Fruit fly (Drosophila melanogaster): ENCODE measurements around the gene Ndc80.

Gene Ndc80

dm6 chrX:13624334-13625079, 12.6 kb upstream of the Ndc80 start, which contains the start of the genes CG2691 and NFAT (continued):
- no peak for TF ChIP-seq bigmax (GFP tag; optimal IDR thresholded peaks at IDR 0.05)
- TF ChIP-seq Fer3 (tag; optimal IDR thresholded peaks at IDR 0.05) = no peak
- TF ChIP-seq Adf1 (GFP tag; IDR thresholded peaks at IDR 0.05) = no peak
- no peak for TF ChIP-seq Mad (GFP tag; optimal IDR thresholded peaks at IDR 0.05)
- TF ChIP-seq lmd (GFP tag; IDR thresholded peaks at IDR 0.05) = no peak
- TF ChIP-seq Meics (GFP tag; optimal IDR thresholded peaks at IDR 0.05) = no peak
- TF ChIP-seq CG13775 (GFP tag; optimal IDR thresholded peaks at IDR 0.05) = no peak
- no peak for TF ChIP-seq CG3407 (GFP tag; optimal IDR thresholded peaks at IDR 0.05)
- no peak for TF ChIP-seq CG8944 (GFP tag; optimal IDR thresholded peaks at IDR 0.05)
- peak; percentile 49 for TF ChIP-seq Lhr (GFP tag; optimal IDR thresholded peaks at IDR 0.05)
- TF ChIP-seq CG2889 (GFP tag; IDR thresholded peaks at IDR 0.05) = no peak
- TF ChIP-seq btn (GFP tag; optimal IDR thresholded peaks at IDR 0.05) = no peak
- no peak for TF ChIP-seq Kr (GFP tag; optimal IDR thresholded peaks at IDR 0.05)
- no peak for TF ChIP-seq fd64A (GFP tag; optimal IDR thresholded peaks at IDR 0.05)
- TF ChIP-seq CG4404 (GFP tag; IDR thresholded peaks at IDR 0.05) = no peak
- TF ChIP-seq CG7987 (GFP tag; optimal IDR thresholded peaks at IDR 0.05) = no peak
- TF ChIP-seq dimm (GFP tag; IDR thresholded peaks at IDR 0.05) = no peak
- TF ChIP-seq CG6175 (GFP tag; IDR thresholded peaks at IDR 0.05) = no peak
- peak; percentile 85 for TF ChIP-seq HLH4C (GFP tag; IDR thresholded peaks at IDR 0.05; ENCODE audit: partially characterized antibody)
- TF ChIP-seq zf30C (GFP tag; optimal IDR thresholded peaks at IDR 0.05) = no peak
- peak; percentile 66; the same call in 3 of the 4 replicates for TF ChIP-seq Dll (GFP tag; IDR thresholded peaks at IDR 0.05; ENCODE audit: partially characterized antibody)
- TF ChIP-seq psq (GFP tag; optimal IDR thresholded peaks at IDR 0.05) = no peak
- TF ChIP-seq CG14860 (GFP tag; IDR thresholded peaks at IDR 0.05; ENCODE audit: partially characterized antibody) = peak; percentile 61; the same call in 2 of the 3 replicates
- no peak for TF ChIP-seq oc (tag; optimal IDR thresholded peaks at IDR 0.05)
- TF ChIP-seq hbn (GFP tag; IDR thresholded peaks at IDR 0.05; ENCODE audit: partially characterized antibody) = no peak
- TF ChIP-seq unpg (GFP tag; optimal IDR thresholded peaks at IDR 0.05) = no peak
- TF ChIP-seq exex (tag; optimal IDR thresholded peaks at IDR 0.05) = peak; percentile 1
- TF ChIP-seq CG5245 (GFP tag; optimal IDR thresholded peaks at IDR 0.05) = no peak
- TF ChIP-seq BEAF-32 (GFP tag; optimal IDR thresholded peaks at IDR 0.05) = peak; percentile 74
- TF ChIP-seq ken (GFP tag; IDR thresholded peaks at IDR 0.05) = no peak
- TF ChIP-seq fru (optimal IDR thresholded peaks at IDR 0.05) = no peak
- no peak for TF ChIP-seq CG15269 (tag; optimal IDR thresholded peaks at IDR 0.05)
- no peak; the same call in 1 of the 2 replicates for TF ChIP-seq CG3847 (GFP tag; IDR thresholded peaks at IDR 0.05)
- TF ChIP-seq HLH3B (GFP tag; IDR thresholded peaks at IDR 0.05) = no peak
- TF ChIP-seq CTCF (GFP tag; optimal IDR thresholded peaks at IDR 0.05) = peak; percentile 49
- no peak for TF ChIP-seq wor (GFP tag; IDR thresholded peaks at IDR 0.05)
- TF ChIP-seq CG4707 (GFP tag; optimal IDR thresholded peaks at IDR 0.05) = no peak
- peak; percentile 14; the same call in 1 of the 3 replicates for TF ChIP-seq row (GFP tag; IDR thresholded peaks at IDR 0.05)
- no peak for TF ChIP-seq grau (tag; optimal IDR thresholded peaks at IDR 0.05)
- peak; percentile 76 for TF ChIP-seq CG10321 (GFP tag; IDR thresholded peaks at IDR 0.05)
- TF ChIP-seq Deaf1 (tag; optimal IDR thresholded peaks at IDR 0.05) = peak; percentile 8
- TF ChIP-seq CG11695 (GFP tag; IDR thresholded peaks at IDR 0.05) = no peak
- TF ChIP-seq mld (GFP tag; IDR thresholded peaks at IDR 0.05; ENCODE audit: partially characterized antibody) = no peak
- no peak for TF ChIP-seq CG11456 (GFP tag; IDR thresholded peaks at IDR 0.05)
- no peak for TF ChIP-seq tgo (GFP tag; IDR thresholded peaks at IDR 0.05)
- no peak for TF ChIP-seq al (GFP tag; IDR thresholded peaks at IDR 0.05)
- TF ChIP-seq pita (GFP tag; optimal IDR thresholded peaks at IDR 0.05) = peak; percentile 78
- no peak for TF ChIP-seq sens-2 (GFP tag; IDR thresholded peaks at IDR 0.05)
- no peak for TF ChIP-seq CG30431 (GFP tag; optimal IDR thresholded peaks at IDR 0.05)
- no peak for TF ChIP-seq tup (GFP tag; optimal IDR thresholded peaks at IDR 0.05)
- peak; percentile 64 for TF ChIP-seq CG16813 (GFP tag; IDR thresholded peaks at IDR 0.05; ENCODE audit: partially characterized antibody)
